Worm (Caenorhabditis elegans): ENCODE data around the gene srb-5.

- TF ChIP-seq ref-2 (tag; optimal IDR thresholded peaks at IDR 0.05) = no peak
- no peak for TF ChIP-seq fax-1 (tag; optimal IDR thresholded peaks at IDR 0.05)
- no peak for TF ChIP-seq nhr-11 (tag; optimal IDR thresholded peaks at IDR 0.05)
- TF ChIP-seq pha-4 (tag; optimal IDR thresholded peaks at IDR 0.05) = no peak
- TF ChIP-seq fkh-10 (GFP tag; optimal IDR thresholded peaks at IDR 0.05) = no peak
- no peak for TF ChIP-seq pqm-1 (tag; optimal IDR thresholded peaks at IDR 0.05)
- TF ChIP-seq che-1 (tag; optimal IDR thresholded peaks at IDR 0.05) = no peak
- no peak for TF ChIP-seq pax-1 (tag; optimal IDR thresholded peaks at IDR 0.05)
- TF ChIP-seq unc-3 (GFP tag; conservative IDR thresholded peaks at IDR 0.05) = no peak
- TF ChIP-seq unc-3 (tag; optimal IDR thresholded peaks at IDR 0.05) = no peak
- TF ChIP-seq pag-3 (tag; optimal IDR thresholded peaks at IDR 0.05; ENCODE audit: borderline replicate concordance) = no peak
- no peak for TF ChIP-seq F13H6.1 (tag; optimal IDR thresholded peaks at IDR 0.05)
- no peak for TF ChIP-seq elt-4 (tag; optimal IDR thresholded peaks at IDR 0.05)
- TF ChIP-seq ztf-16 (tag; optimal IDR thresholded peaks at IDR 0.05) = no peak
- TF ChIP-seq ceh-14 (tag; optimal IDR thresholded peaks at IDR 0.05) = no peak
These were observed 24.3 kb upstream of the srb-5 start, which contains the start of gene crh-2 for ce11 chrII:5187469-5187868.

Measured in whole organism, late embryonic.